Worm (Caenorhabditis elegans) whole organism, L1 larva: ENCODE data around the gene snu-66.

Experiments used
- ceh-82 ChIP-seq, 3 experiments: fragments of 150-350 bp in 1 of 3; sonication (generic microtip) in 2 of 3; optimal IDR thresholded peaks; 2 replicates each; lab custom pipeline; 2014 to 2017; ENCODE audit warnings: missing biosample characterization in 3 of 3, missing genetic modification characterization in 3 of 3
- lin-14 ChIP-seq: fragments of 200-800 bp; sonication (Bioruptor generic); optimal IDR thresholded peaks from 2 replicates; lab custom pipeline; 2018; ENCODE audit warnings: mild to moderate bottlenecking, missing genetic modification characterization, moderate library complexity, missing compliant biosample characterization
- lin-39 ChIP-seq: fragments of 150-350 bp; optimal IDR thresholded peaks from 2 replicates; lab custom pipeline; 2014; ENCODE audit warnings: missing biosample characterization, missing genetic modification reagents, missing genetic modification characterization
- mab-9 ChIP-seq: fragments of 200-800 bp; sonication (Bioruptor generic); IDR thresholded peaks from 2 replicates; pipeline ENCODE4 v1.3.6; 2022; ENCODE audit warnings: missing genetic modification reagents, missing genetic modification characterization, missing compliant biosample characterization
- nhr-28 ChIP-seq: fragments of 150-350 bp; optimal IDR thresholded peaks from 2 replicates; lab custom pipeline; 2014; ENCODE audit warnings: missing biosample characterization, missing genetic modification characterization
- nhr-76 ChIP-seq: sonication (generic microtip); optimal IDR thresholded peaks from 2 replicates; lab custom pipeline; 2017; ENCODE audit warnings: missing biosample characterization, missing genetic modification characterization
- skn-1 ChIP-seq: fragments of 150-350 bp; optimal IDR thresholded peaks from 2 replicates; lab custom pipeline; 2014; ENCODE audit warnings: missing biosample characterization, missing genetic modification characterization
- snpc-4 ChIP-seq: fragments of 150-350 bp; optimal IDR thresholded peaks from 2 replicates; lab custom pipeline; 2014; ENCODE audit warnings: missing biosample characterization, missing genetic modification characterization
- unc-130 ChIP-seq: fragments of 150-350 bp; optimal IDR thresholded peaks from 2 replicates; lab custom pipeline; 2017; ENCODE audit warnings: missing biosample characterization, missing genetic modification characterization, inconsistent platforms
- unc-62 ChIP-seq: fragments of 150-350 bp; optimal IDR thresholded peaks from 2 replicates; lab custom pipeline; 2014; ENCODE audit warnings: missing biosample characterization, missing genetic modification reagents, missing genetic modification characterization
- zag-1 ChIP-seq: fragments of 150-350 bp; optimal IDR thresholded peaks from 2 replicates; lab custom pipeline; 2014; ENCODE audit warnings: missing biosample characterization, missing genetic modification characterization

DNA sequence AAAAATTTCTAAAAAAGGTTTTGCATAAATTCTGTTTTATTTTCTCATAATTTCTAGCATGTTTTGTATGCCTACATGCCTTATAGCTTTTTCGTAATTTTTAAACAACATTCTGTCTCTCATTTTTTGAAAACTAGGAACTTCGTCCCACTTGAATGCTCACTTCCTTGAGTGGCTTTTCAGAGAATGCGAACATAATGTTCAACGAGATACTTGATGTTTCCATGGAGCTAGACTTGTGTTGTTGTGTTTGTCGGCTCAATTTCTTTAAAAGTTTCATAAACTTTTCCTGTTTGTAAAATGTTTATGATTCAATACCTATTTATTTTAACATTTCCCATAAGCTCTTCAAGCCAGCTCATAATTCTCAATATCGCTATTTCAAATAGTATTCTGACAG, 29.4 kb upstream of the snu-66 start, which contains the start of gene clec-213:
- TF ChIP-seq nhr-28 (tag; lab: Kevin White, UChicago) = no peak
- no peak for TF ChIP-seq nhr-76
- no peak for TF ChIP-seq snpc-4 (tag; lab: Kevin White, UChicago)
- TF ChIP-seq skn-1 = no peak
- TF ChIP-seq unc-62 (GFP tag; lab: Kevin White, UChicago) = no peak
- no peak for TF ChIP-seq lin-39
- no peak for TF ChIP-seq zag-1 (tag; lab: Kevin White, UChicago)
- no peak for TF ChIP-seq mab-9
- TF ChIP-seq unc-130 = no peak
- TF ChIP-seq lin-14 (GFP tag; lab: Kevin White, UChicago) = no peak
- TF ChIP-seq ceh-82 (tag; optimal IDR thresholded peaks at IDR 0.05; lab: Kevin White, UChicago) = no peak
